Worm (Caenorhabditis elegans) whole organism, L3 larva: Measurements from ENCODE around the gene F58E6.11.

Experiments used
- ceh-82 ChIP-seq: fragments of 150-350 bp; optimal IDR thresholded peaks from 2 replicates; lab custom pipeline; 2014; ENCODE audit warnings: missing biosample characterization, missing genetic modification characterization
- mml-1 ChIP-seq: fragments of 150-350 bp; sonication (generic microtip); optimal IDR thresholded peaks from 3 replicates; lab custom pipeline; 2014; ENCODE audit warnings: missing biosample characterization, missing genetic modification characterization
- unc-39 ChIP-seq: sonication (generic microtip); optimal IDR thresholded peaks from 4 replicates; lab custom pipeline; 2017; ENCODE audit warnings: missing biosample characterization, missing genetic modification characterization

ce11 chrV:9713532-9713931 lies 44.3 kb downstream of the F58E6.11 start, which contains the start of gene F40F9.10:
- TF ChIP-seq mml-1 (tag; lab: Kevin White, UChicago) (no peak), ceh-82 (no peak), unc-39 (tag; lab: Kevin White, UChicago) (no peak)
